Fruit fly (Drosophila melanogaster): ENCODE results near the gene CG31668.

The CG31668 gene

dm6 chr2L:2180120-2180539 lies 25.8 kb downstream of the CG31668 start (continued):
- TF ChIP-seq odd (GFP tag; optimal IDR thresholded peaks at IDR 0.05) (peak; percentile 77), CG14014 (GFP tag; IDR thresholded peaks at IDR 0.05) (peak; percentile 87), CG7928 (GFP tag; optimal IDR thresholded peaks at IDR 0.05) (peak; percentile 27), Elba2 (GFP tag; optimal IDR thresholded peaks at IDR 0.05) (peak; percentile 29), CG10543 (GFP tag; optimal IDR thresholded peaks at IDR 0.05) (peak; percentile 10), CG6765 (GFP tag; optimal IDR thresholded peaks at IDR 0.05) (peak; percentile 76), CG30431 (GFP tag; optimal IDR thresholded peaks at IDR 0.05) (peak; percentile 78), Hmr (GFP tag; optimal IDR thresholded peaks at IDR 0.05) (peak; percentile 82), CG8089 (GFP tag; optimal IDR thresholded peaks at IDR 0.05) (peak; percentile 70), Spps (tag; optimal IDR thresholded peaks at IDR 0.05) (peak; percentile 91), kni (GFP tag; optimal IDR thresholded peaks at IDR 0.05) (peak; percentile 65), chn (GFP tag; optimal IDR thresholded peaks at IDR 0.05) (peak; percentile 79), Taf1 (GFP tag; IDR thresholded peaks at IDR 0.05) (peak; percentile 44; the same call in 1 of the 2 replicates), shn (GFP tag; optimal IDR thresholded peaks at IDR 0.05) (no peak), NC2β (GFP tag; optimal IDR thresholded peaks at IDR 0.05) (peak; percentile 79), CG16815 (GFP tag; optimal IDR thresholded peaks at IDR 0.05) (peak; percentile 78), CG1832 (GFP tag; optimal IDR thresholded peaks at IDR 0.05) (no peak), bbx (GFP tag; IDR thresholded peaks at IDR 0.05; ENCODE audit: partially characterized antibody) (no peak), CG7839 (tag; optimal IDR thresholded peaks at IDR 0.05) (peak; percentile 93), Vsx1 (GFP tag; optimal IDR thresholded peaks at IDR 0.05) (peak; percentile 80), CG9727 (GFP tag; optimal IDR thresholded peaks at IDR 0.05) (peak; percentile 89), Neu2 (GFP tag; optimal IDR thresholded peaks at IDR 0.05; ENCODE audit: borderline replicate concordance) (no peak), CG34224 (GFP tag; IDR thresholded peaks at IDR 0.05; ENCODE audit: partially characterized antibody) (no peak), CHES-1-like (GFP tag; optimal IDR thresholded peaks at IDR 0.05) (peak; percentile 54), HLHmδ (GFP tag; optimal IDR thresholded peaks at IDR 0.05) (no peak), Poxn (GFP tag; IDR thresholded peaks at IDR 0.05) (0 out of 2 replicates have a peak, but pooled peaks have one; percentile 7), sens-2 (GFP tag; IDR thresholded peaks at IDR 0.05) (peak; percentile 85; the same call in 1 of the 2 replicates), CG13624 (GFP tag; optimal IDR thresholded peaks at IDR 0.05) (peak; percentile 60), BtbVII (GFP tag; optimal IDR thresholded peaks at IDR 0.05) (peak; percentile 82), CG10147 (GFP tag; optimal IDR thresholded peaks at IDR 0.05) (peak; percentile 72), CG34422 (GFP tag; IDR thresholded peaks at IDR 0.05) (peak; percentile 88), Trl (optimal IDR thresholded peaks at IDR 0.05) (no peak), Trl (GFP tag; optimal IDR thresholded peaks at IDR 0.05) (peak; percentile 75), jing (GFP tag; optimal IDR thresholded peaks at IDR 0.05) (peak; percentile 80), hkb (optimal IDR thresholded peaks at IDR 0.05) (no peak), hkb (GFP tag; IDR thresholded peaks at IDR 0.05) (peak; percentile 95), CG10979 (tag; optimal IDR thresholded peaks at IDR 0.05) (peak; percentile 96), ranshi (GFP tag; IDR thresholded peaks at IDR 0.05) (peak; percentile 91), CG13775 (GFP tag; optimal IDR thresholded peaks at IDR 0.05) (peak; percentile 77), CG10267 (tag; optimal IDR thresholded peaks at IDR 0.05) (peak; percentile 89), HmgZ (tag; optimal IDR thresholded peaks at IDR 0.05) (peak; percentile 84), hb (GFP tag; IDR thresholded peaks at IDR 0.05; ENCODE audit: partially characterized antibody) (no peak), CG2199 (GFP tag; IDR thresholded peaks at IDR 0.05) (peak; percentile 80; the same call in 2 of the 3 replicates), Meics (GFP tag; optimal IDR thresholded peaks at IDR 0.05) (peak; percentile 79), crc (GFP tag; optimal IDR thresholded peaks at IDR 0.05) (peak; percentile 40), Hey (tag; optimal IDR thresholded peaks at IDR 0.05) (no peak), Sry-β (GFP tag; optimal IDR thresholded peaks at IDR 0.05) (peak; percentile 18), HHEX (GFP tag; optimal IDR thresholded peaks at IDR 0.05) (peak; percentile 87), ab (GFP tag; optimal IDR thresholded peaks at IDR 0.05) (peak; percentile 2), CG31441 (GFP tag; IDR thresholded peaks at IDR 0.05) (peak; percentile 91), CG10321 (GFP tag; IDR thresholded peaks at IDR 0.05) (peak; percentile 42; the same call in 1 of the 2 replicates)
